Fruit fly (Drosophila melanogaster) Kc167 (cell line): ENCODE data around the gene nonA.

Source experiments
- Myc ChIP-seq: fragments of >200 bp; optimal IDR thresholded peaks from 2 replicates; lab custom pipeline; 2017; ENCODE audit warnings: missing external identifiers
- Sin3A ChIP-seq: fragments of >200 bp; optimal IDR thresholded peaks from 2 replicates; lab custom pipeline; 2018; ENCODE audit warnings: missing external identifiers
- h ChIP-seq: fragments of >200 bp; optimal IDR thresholded peaks from 3 replicates; lab custom pipeline; 2018; ENCODE audit warnings: missing external identifiers
- insv ChIP-seq: fragments of >200 bp; optimal IDR thresholded peaks from 3 replicates; lab custom pipeline; 2018; ENCODE audit warnings: missing external identifiers
- psq ChIP-seq: fragments of >200 bp; optimal IDR thresholded peaks from 2 replicates; lab custom pipeline; 2017; ENCODE audit warnings: missing external identifiers
- ttk ChIP-seq: sonication (Bioruptor generic); optimal IDR thresholded peaks from 2 replicates; lab custom pipeline; 2017; ENCODE audit warnings: missing external identifiers

nonA gene

dm6 chrX:16420878-16421277, 59.5 kb downstream of the nonA start:
- TF ChIP-seq ttk (no peak), insv (lab: Kevin White, UChicago) (no peak), Sin3A (lab: Kevin White, UChicago) (no peak), h (no peak), psq (no peak), Myc (lab: Kevin White, UChicago) (no peak)
